Worm (Caenorhabditis elegans): ENCODE data around the gene rad-23.

rad-23 gene

ce11 chrII:11617715-11618114 lies 34.8 kb downstream of the rad-23 start (continued):
- TF ChIP-seq sma-3 (GFP tag; optimal IDR thresholded peaks at IDR 0.05) (peak; percentile 47), skn-1 (tag; optimal IDR thresholded peaks at IDR 0.05) (no peak), lsy-2 (tag; optimal IDR thresholded peaks at IDR 0.05) (peak in 1 of 2 experiments; percentile 34), nhr-6 (tag; optimal IDR thresholded peaks at IDR 0.05) (no peak), lin-13 (GFP tag; optimal IDR thresholded peaks at IDR 0.05) (peak; percentile 2), nhr-77 (tag; optimal IDR thresholded peaks at IDR 0.05) (no peak), nhr-11 (tag; optimal IDR thresholded peaks at IDR 0.05) (no peak), mab-5 (tag; optimal IDR thresholded peaks at IDR 0.05) (no peak), ztf-4 (tag; optimal IDR thresholded peaks at IDR 0.05) (no peak), zag-1 (tag; optimal IDR thresholded peaks at IDR 0.05) (no peak), lin-11 (tag; optimal IDR thresholded peaks at IDR 0.05) (no peak)

ce11 chrII:11616333-11616942 lies 36.1 kb downstream of the rad-23 start:
- TF ChIP-seq mdl-1 (tag; optimal IDR thresholded peaks at IDR 0.05) (no peak), nhr-21 (tag; optimal IDR thresholded peaks at IDR 0.05) (peak; percentile 5), sma-9 (GFP tag; optimal IDR thresholded peaks at IDR 0.05) (peak; percentile 27), sma-9 (tag; optimal IDR thresholded peaks at IDR 0.05) (no peak)

- TF ChIP-seq lin-39 (tag; optimal IDR thresholded peaks at IDR 0.05) (no peak), dmd-4 (tag; optimal IDR thresholded peaks at IDR 0.05) (no peak), nhr-25 (tag; optimal IDR thresholded peaks at IDR 0.05) (peak; percentile 34), nhr-21 (tag; optimal IDR thresholded peaks at IDR 0.05) (peak; percentile 24), mab-5 (tag; optimal IDR thresholded peaks at IDR 0.05) (no peak), R02D3.7 (tag; optimal IDR thresholded peaks at IDR 0.05) (no peak), ceh-82 (tag; optimal IDR thresholded peaks at IDR 0.05) (no peak), fos-1 (tag; optimal IDR thresholded peaks at IDR 0.05) (peak; percentile 0), Y55F3AM.14 (GFP tag; optimal IDR thresholded peaks at IDR 0.05) (peak; percentile 32), nhr-129 (tag; optimal IDR thresholded peaks at IDR 0.05) (no peak), lsy-2 (tag; optimal IDR thresholded peaks at IDR 0.05) (no peak), mdl-1 (tag; optimal IDR thresholded peaks at IDR 0.05) (no peak)
These were observed 38.2 kb downstream of the rad-23 start for ce11 chrII:11614103-11614857.

ce11 chrII:11612034-11612723 lies 40.4 kb downstream of the rad-23 start, which contains the start of gene F07A11.5:
TSS of gene F07A11.5 (plus strand) at chrII:11612300.
- no peak for TF ChIP-seq lin-11 (tag; optimal IDR thresholded peaks at IDR 0.05)
- TF ChIP-seq nhr-237 (tag; optimal IDR thresholded peaks at IDR 0.05): no peak
- TF ChIP-seq nhr-77 (tag; optimal IDR thresholded peaks at IDR 0.05): no peak
- TF ChIP-seq ceh-16 (tag; optimal IDR thresholded peaks at IDR 0.05): no peak
- no peak for TF ChIP-seq elt-3 (tag; optimal IDR thresholded peaks at IDR 0.05)
- TF ChIP-seq crh-2 (tag; optimal IDR thresholded peaks at IDR 0.05): no peak
- no peak for TF ChIP-seq mdl-1 (tag; optimal IDR thresholded peaks at IDR 0.05)
- TF ChIP-seq elt-1 (tag; optimal IDR thresholded peaks at IDR 0.05): no peak
- no peak for TF ChIP-seq nhr-21 (tag; optimal IDR thresholded peaks at IDR 0.05)
- TF ChIP-seq sem-4 (tag; optimal IDR thresholded peaks at IDR 0.05): no peak
- no peak for TF ChIP-seq Y55F3AM.14 (GFP tag; optimal IDR thresholded peaks at IDR 0.05)
- no peak for TF ChIP-seq mab-5 (tag; optimal IDR thresholded peaks at IDR 0.05)
- TF ChIP-seq unc-62 (GFP tag; optimal IDR thresholded peaks at IDR 0.05): no peak
- TF ChIP-seq F13H6.1 (tag; optimal IDR thresholded peaks at IDR 0.05): no peak
- no peak for TF ChIP-seq gmeb-1 (tag; optimal IDR thresholded peaks at IDR 0.05)
- TF ChIP-seq sma-9 (GFP tag; optimal IDR thresholded peaks at IDR 0.05): no peak
- no peak for TF ChIP-seq sma-9 (tag; optimal IDR thresholded peaks at IDR 0.05)
- no peak for TF ChIP-seq dmd-4 (tag; optimal IDR thresholded peaks at IDR 0.05)
- TF ChIP-seq snpc-4 (tag; optimal IDR thresholded peaks at IDR 0.05): no peak
- TF ChIP-seq peb-1 (tag; optimal IDR thresholded peaks at IDR 0.05): no peak
